Fruit fly (Drosophila melanogaster) whole organism, prepupa: ENCODE data around the gene CG14013.

Experiments used
- Blimp-1 ChIP-seq: fragments of 200-800 bp; sonication (Bioruptor generic); optimal IDR thresholded peaks from 3 replicates; lab custom pipeline; 2017; ENCODE audit warnings: missing biosample characterization, missing genetic modification characterization, mild to moderate bottlenecking, moderate library complexity, missing genetic modification reagents
- CG10631 ChIP-seq: fragments of 200-800 bp; sonication (Bioruptor generic); optimal IDR thresholded peaks from 2 replicates; lab custom pipeline; 2016; ENCODE audit warnings: missing biosample characterization, missing genetic modification characterization
- CG10669 ChIP-seq: fragments of 200-800 bp; sonication (Bioruptor generic); optimal IDR thresholded peaks from 3 replicates; lab custom pipeline; 2018; ENCODE audit warnings: missing biosample characterization, mild to moderate bottlenecking, missing genetic modification characterization, moderate library complexity
- CG11294 ChIP-seq: fragments of 200-800 bp; sonication (Bioruptor generic); IDR thresholded peaks from 2 replicates; pipeline ENCODE4 v1.3.6; 2022; ENCODE audit warnings: missing biosample characterization, missing genetic modification characterization
- CG11762 ChIP-seq: fragments of 200-800 bp; sonication (Bioruptor generic); optimal IDR thresholded peaks from 3 replicates; lab custom pipeline; 2016; ENCODE audit warnings: missing biosample characterization, missing genetic modification characterization; ENCODE audit not compliant: insufficient read depth
- CG11902 ChIP-seq: fragments of 200-800 bp; sonication (Bioruptor generic); optimal IDR thresholded peaks from 3 replicates; lab custom pipeline; 2016; ENCODE audit warnings: missing biosample characterization, missing genetic modification characterization
- CG15336 ChIP-seq: fragments of 200-800 bp; sonication (Bioruptor generic); IDR thresholded peaks from 2 replicates; pipeline ENCODE4 v1.3.6; 2022; ENCODE audit warnings: missing biosample characterization, missing genetic modification characterization
- CG16779 ChIP-seq: fragments of 200-800 bp; sonication (Bioruptor generic); optimal IDR thresholded peaks from 3 replicates; lab custom pipeline; 2017; ENCODE audit warnings: missing biosample characterization, mild to moderate bottlenecking, missing genetic modification characterization
- CG3032 ChIP-seq: fragments of 200-800 bp; optimal IDR thresholded peaks from 2 replicates; lab custom pipeline; 2019; ENCODE audit warnings: missing biosample characterization, mild to moderate bottlenecking, missing genetic modification characterization, moderate library complexity
- CG31627 ChIP-seq: fragments of 200-800 bp; sonication (Bioruptor generic); optimal IDR thresholded peaks from 3 replicates; lab custom pipeline; 2016; ENCODE audit warnings: missing biosample characterization, missing genetic modification characterization
- CG32006 ChIP-seq: fragments of 200-800 bp; sonication (Bioruptor generic); optimal IDR thresholded peaks from 3 replicates; lab custom pipeline; 2017; ENCODE audit warnings: missing biosample characterization, mild to moderate bottlenecking, missing genetic modification characterization
- CG34406 ChIP-seq: fragments of 200-800 bp; sonication (Bioruptor generic); optimal IDR thresholded peaks from 3 replicates; lab custom pipeline; 2016; ENCODE audit warnings: missing biosample characterization, missing genetic modification characterization
- CG3919 ChIP-seq: fragments of 200-800 bp; sonication (Bioruptor generic); optimal IDR thresholded peaks from 3 replicates; lab custom pipeline; 2016; ENCODE audit warnings: missing biosample characterization, missing genetic modification characterization
- CG4318 ChIP-seq: fragments of 200-800 bp; sonication (Bioruptor generic); optimal IDR thresholded peaks from 3 replicates; lab custom pipeline; 2017; ENCODE audit warnings: missing biosample characterization, mild to moderate bottlenecking, missing genetic modification characterization
- CG6276 ChIP-seq: fragments of 200-800 bp; sonication (Bioruptor generic); optimal IDR thresholded peaks from 2 replicates; lab custom pipeline; 2017; ENCODE audit warnings: missing biosample characterization, mild to moderate bottlenecking, missing genetic modification characterization
- CG6792 ChIP-seq: fragments of 200-800 bp; sonication (Bioruptor generic); optimal IDR thresholded peaks from 3 replicates; lab custom pipeline; 2016; ENCODE audit warnings: missing biosample characterization, missing genetic modification characterization
- CG7368 ChIP-seq: fragments of 200-800 bp; sonication (Bioruptor generic); optimal IDR thresholded peaks from 3 replicates; lab custom pipeline; 2016; ENCODE audit warnings: missing biosample characterization, missing genetic modification characterization
- CG8119 ChIP-seq: fragments of 200-800 bp; sonication (Bioruptor generic); IDR thresholded peaks from 3 replicates; pipeline ENCODE4 v1.3.6; 2022; ENCODE audit warnings: missing biosample characterization, missing genetic modification characterization
- CG8319 ChIP-seq: fragments of 200-800 bp; sonication (Bioruptor generic); optimal IDR thresholded peaks from 3 replicates; lab custom pipeline; 2016; ENCODE audit warnings: missing biosample characterization, missing genetic modification characterization
- CG8632 ChIP-seq: fragments of 200-800 bp; sonication (Bioruptor generic); optimal IDR thresholded peaks from 3 replicates; lab custom pipeline; 2016; ENCODE audit warnings: missing biosample characterization, missing genetic modification characterization
- CG9139 ChIP-seq: fragments of 200-800 bp; sonication (Bioruptor generic); optimal IDR thresholded peaks from 3 replicates; lab custom pipeline; 2017; ENCODE audit warnings: missing biosample characterization, mild to moderate bottlenecking, missing genetic modification characterization
- Eip75B ChIP-seq: fragments of 200-800 bp; sonication (Bioruptor generic); optimal IDR thresholded peaks from 3 replicates; lab custom pipeline; 2016; ENCODE audit warnings: missing biosample characterization, missing genetic modification characterization
- Eip78C ChIP-seq: fragments of 200-800 bp; sonication (Bioruptor generic); peaks from one replicate; lab custom pipeline; 2016; ENCODE audit warnings: missing biosample characterization, missing genetic modification characterization
- Eip93F ChIP-seq: fragments of 200-800 bp; sonication (Bioruptor generic); optimal IDR thresholded peaks from 2 replicates; lab custom pipeline; 2016; ENCODE audit warnings: missing biosample characterization, mild to moderate bottlenecking, missing genetic modification characterization
- Ets21C ChIP-seq: fragments of 200-800 bp; sonication (Bioruptor generic); optimal IDR thresholded peaks from 3 replicates; lab custom pipeline; 2016; ENCODE audit warnings: missing biosample characterization, missing genetic modification characterization
- Hr38 ChIP-seq: sonication (Bioruptor generic); optimal IDR thresholded peaks from 2 replicates; lab custom pipeline; 2016; ENCODE audit warnings: missing biosample characterization, missing genetic modification characterization
- Hr39 ChIP-seq: fragments of 200-800 bp; sonication (Bioruptor generic); optimal IDR thresholded peaks from 2 replicates; lab custom pipeline; 2016; ENCODE audit warnings: missing biosample characterization, missing genetic modification characterization
- Lpt ChIP-seq: fragments of 200-800 bp; sonication (Bioruptor generic); optimal IDR thresholded peaks from 3 replicates; lab custom pipeline; 2016; ENCODE audit warnings: missing biosample characterization, missing genetic modification characterization
- Met ChIP-seq: fragments of 200-800 bp; sonication (Bioruptor generic); optimal IDR thresholded peaks from 3 replicates; lab custom pipeline; 2016; ENCODE audit warnings: missing biosample characterization, missing genetic modification characterization
- OdsH ChIP-seq: fragments of 200-800 bp; sonication (Bioruptor generic); optimal IDR thresholded peaks from 3 replicates; lab custom pipeline; 2016; ENCODE audit warnings: missing biosample characterization, missing genetic modification characterization
- Smox ChIP-seq: fragments of 200-800 bp; sonication (Bioruptor generic); optimal IDR thresholded peaks from 3 replicates; lab custom pipeline; 2016; ENCODE audit warnings: missing biosample characterization, missing genetic modification characterization
- Sox102F ChIP-seq: fragments of 200-800 bp; sonication (Bioruptor generic); optimal IDR thresholded peaks from 2 replicates; lab custom pipeline; 2016; ENCODE audit warnings: missing biosample characterization, mild to moderate bottlenecking, missing genetic modification characterization
- Sox15 ChIP-seq: fragments of 200-800 bp; sonication (Bioruptor generic); optimal IDR thresholded peaks from 3 replicates; lab custom pipeline; 2016; ENCODE audit warnings: missing biosample characterization, missing genetic modification characterization
- acj6 ChIP-seq: fragments of 200-800 bp; sonication (Bioruptor generic); optimal IDR thresholded peaks from 3 replicates; lab custom pipeline; 2016; ENCODE audit warnings: missing biosample characterization, missing genetic modification characterization
- dac ChIP-seq: fragments of 200-800 bp; sonication (Bioruptor generic); optimal IDR thresholded peaks from 2 replicates; lab custom pipeline; 2017; ENCODE audit warnings: missing biosample characterization, mild to moderate bottlenecking, missing genetic modification characterization
- dsx ChIP-seq: fragments of 200-800 bp; optimal IDR thresholded peaks from 3 replicates; lab custom pipeline; 2019; ENCODE audit warnings: missing biosample characterization, mild to moderate bottlenecking, missing genetic modification characterization, moderate library complexity; ENCODE audit not compliant: poor library complexity, severe bottlenecking
- eg ChIP-seq: fragments of 200-800 bp; sonication (Bioruptor generic); IDR thresholded peaks from 3 replicates; pipeline ENCODE4 v1.3.6; 2022; ENCODE audit warnings: missing biosample characterization, missing genetic modification characterization
- fd59A ChIP-seq: fragments of 200-800 bp; sonication (Bioruptor generic); optimal IDR thresholded peaks from 2 replicates; lab custom pipeline; 2017; ENCODE audit warnings: missing biosample characterization, mild to moderate bottlenecking, missing genetic modification characterization, missing genetic modification reagents
- fkh ChIP-seq: fragments of 200-800 bp; sonication (Bioruptor generic); optimal IDR thresholded peaks from 3 replicates; lab custom pipeline; 2017; ENCODE audit warnings: missing biosample characterization, mild to moderate bottlenecking, missing genetic modification characterization, moderate library complexity
- lz ChIP-seq: fragments of 200-800 bp; sonication (Bioruptor generic); optimal IDR thresholded peaks from 3 replicates; lab custom pipeline; 2016; ENCODE audit warnings: missing biosample characterization, missing genetic modification characterization
- net ChIP-seq: fragments of 200-800 bp; sonication (Bioruptor generic); optimal IDR thresholded peaks from 3 replicates; lab custom pipeline; 2016; ENCODE audit warnings: missing biosample characterization, missing genetic modification characterization
- pdm3 ChIP-seq: fragments of 200-800 bp; sonication (Bioruptor generic); optimal IDR thresholded peaks from 3 replicates; lab custom pipeline; 2016; ENCODE audit warnings: missing biosample characterization, missing genetic modification characterization
- salr ChIP-seq, 2 experiments: fragments of 200-800 bp; sonication (Bioruptor generic); optimal IDR thresholded peaks; 3 replicates each; lab custom pipeline; 2016 to 2018; ENCODE audit warnings: missing biosample characterization in 2 of 2, missing genetic modification characterization in 2 of 2, mild to moderate bottlenecking in 1 of 2
- spab ChIP-seq: fragments of 200-800 bp; sonication (Bioruptor generic); optimal IDR thresholded peaks from 2 replicates; lab custom pipeline; 2017; ENCODE audit warnings: missing biosample characterization, mild to moderate bottlenecking, missing genetic modification characterization, missing genetic modification reagents
- ss ChIP-seq, 2 experiments: fragments of 200-800 bp; sonication (Bioruptor generic); optimal IDR thresholded peaks; 2 replicates in 1 of 2; 3 replicates in 1 of 2; lab custom pipeline; 2017 to 2018; ENCODE audit warnings: mild to moderate bottlenecking in 2 of 2, missing biosample characterization in 2 of 2, missing genetic modification characterization in 2 of 2, moderate library complexity in 1 of 2
- svp ChIP-seq: fragments of 200-800 bp; sonication (Bioruptor generic); peaks from one replicate; lab custom pipeline; 2016; ENCODE audit warnings: missing biosample characterization, missing genetic modification characterization
- topi ChIP-seq: fragments of 200-800 bp; sonication (Bioruptor generic); optimal IDR thresholded peaks from 3 replicates; lab custom pipeline; 2016; ENCODE audit warnings: missing biosample characterization, missing genetic modification characterization

The CG14013 gene

dm6 chr2L:5523848-5524473 lies 29.7 kb downstream of the CG14013 start, which contains the start of the genes Vps52 and Elp4 (continued):
- TF ChIP-seq CG8119: peak; percentile 55; the same call in 2 of the 3 replicates
- TF ChIP-seq CG6792: no peak
- TF ChIP-seq CG6276: no peak
- no peak for TF ChIP-seq salr (GFP tag; optimal IDR thresholded peaks at IDR 0.05; lab: Kevin White, UChicago)
- TF ChIP-seq Blimp-1 (GFP tag; lab: Kevin White, UChicago): no peak
- TF ChIP-seq Sox15 (GFP tag; lab: Kevin White, UChicago): peak; percentile 67
- TF ChIP-seq Sox102F: no peak
- peak; percentile 55 for TF ChIP-seq CG11902 (GFP tag; lab: Kevin White, UChicago)
- peak; percentile 1 for TF ChIP-seq CG7368 (GFP tag; lab: Kevin White, UChicago)
- TF ChIP-seq dac (GFP tag; lab: Kevin White, UChicago): no peak
- TF ChIP-seq CG11762 (GFP tag; lab: Kevin White, UChicago): no peak
- no peak for TF ChIP-seq Hr38 (GFP tag; lab: Kevin White, UChicago)
- TF ChIP-seq Smox (GFP tag; lab: Kevin White, UChicago): no peak
- no peak for TF ChIP-seq Ets21C (GFP tag; lab: Kevin White, UChicago)
- no peak for TF ChIP-seq CG16779 (tag; lab: Kevin White, UChicago)
- TF ChIP-seq pdm3 (GFP tag; lab: Kevin White, UChicago): no peak
- peak; percentile 23 for TF ChIP-seq fkh
- no peak for TF ChIP-seq svp (GFP tag; lab: Kevin White, UChicago)
- TF ChIP-seq dsx (GFP tag; lab: Kevin White, UChicago): no peak
- peak; percentile 73 for TF ChIP-seq CG31627 (GFP tag; lab: Kevin White, UChicago)
- TF ChIP-seq acj6 (GFP tag; lab: Kevin White, UChicago): no peak
- no peak for TF ChIP-seq CG9139 (GFP tag; lab: Kevin White, UChicago)
- TF ChIP-seq topi (GFP tag; lab: Kevin White, UChicago): no peak
- TF ChIP-seq, all 60 proteins: peak for 20

dm6 chr2L:5520757-5521156 lies 32.9 kb downstream of the CG14013 start:
- TF ChIP-seq Sox102F (no peak), dac (GFP tag; lab: Kevin White, UChicago) (no peak), eg (GFP tag; lab: Robert Waterston, UW) (0 out of 3 replicates have a peak, but pooled peaks have one; percentile 26), Hr39 (GFP tag; lab: Kevin White, UChicago) (no peak), CG8319 (no peak), CG8119 (peak; percentile 20; the same call in 1 of the 3 replicates), Lpt (GFP tag; lab: Kevin White, UChicago) (no peak), CG3919 (GFP tag; lab: Kevin White, UChicago) (no peak), Eip75B (GFP tag; lab: Kevin White, UChicago) (no peak), CG32006 (GFP tag; lab: Kevin White, UChicago) (no peak), ss (GFP tag; optimal IDR thresholded peaks at IDR 0.05; lab: Kevin White, UChicago) (no peak), topi (GFP tag; lab: Kevin White, UChicago) (no peak), CG6276 (no peak), CG11762 (GFP tag; lab: Kevin White, UChicago) (no peak), fd59A (GFP tag; lab: Kevin White, UChicago) (no peak), spab (GFP tag; lab: Kevin White, UChicago) (no peak), CG11902 (GFP tag; lab: Kevin White, UChicago) (no peak), CG31627 (GFP tag; lab: Kevin White, UChicago) (peak; percentile 5), OdsH (GFP tag; lab: Kevin White, UChicago) (no peak), CG16779 (tag; lab: Kevin White, UChicago) (no peak), CG6792 (no peak), CG4318 (GFP tag; lab: Kevin White, UChicago) (no peak), CG11294 (GFP tag; lab: Robert Waterston, UW) (no peak), CG10669 (GFP tag; lab: Kevin White, UChicago) (no peak), Eip78C (no peak), CG34406 (GFP tag; lab: Kevin White, UChicago) (peak; percentile 27), Met (GFP tag; lab: Kevin White, UChicago) (no peak), Blimp-1 (GFP tag; lab: Kevin White, UChicago) (no peak), CG15336 (no peak), net (GFP tag; lab: Kevin White, UChicago) (no peak), CG3032 (tag; lab: Kevin White, UChicago) (no peak), lz (no peak), Smox (GFP tag; lab: Kevin White, UChicago) (no peak), CG8632 (GFP tag; lab: Kevin White, UChicago) (no peak), CG7368 (GFP tag; lab: Kevin White, UChicago) (peak; percentile 1), Eip93F (GFP tag; lab: Kevin White, UChicago) (no peak), svp (GFP tag; lab: Kevin White, UChicago) (no peak), Hr38 (GFP tag; lab: Kevin White, UChicago) (no peak), CG10631 (no peak)
